Fruit fly (Drosophila melanogaster) whole organism, embryonic: Measurements from ENCODE around the gene Stt3B.

Experiments
- CG11398 ChIP-seq: fragments of 200-800 bp; sonication (Bioruptor generic); optimal IDR thresholded peaks from 2 replicates; lab custom pipeline; 2016; ENCODE audit warnings: missing biosample characterization, missing genetic modification characterization
- CG11695 ChIP-seq: fragments of 200-800 bp; sonication (Bioruptor generic); IDR thresholded peaks from 3 replicates; pipeline ENCODE4 v1.3.6; 2022; ENCODE audit warnings: missing biosample characterization, missing genetic modification characterization
- CG13775 ChIP-seq: fragments of 200-800 bp; sonication (Bioruptor generic); optimal IDR thresholded peaks from 3 replicates; lab custom pipeline; 2017; ENCODE audit warnings: missing biosample characterization, mild to moderate bottlenecking, missing genetic modification characterization
- CG14667 ChIP-seq: fragments of 200-800 bp; sonication (Bioruptor generic); IDR thresholded peaks from 2 replicates; pipeline ENCODE4 v1.3.6; 2022; ENCODE audit warnings: missing biosample characterization, missing genetic modification characterization
- CG14965 ChIP-seq: fragments of 200-800 bp; sonication (Bioruptor generic); optimal IDR thresholded peaks from 2 replicates; lab custom pipeline; 2016; ENCODE audit warnings: missing biosample characterization, missing genetic modification characterization, borderline replicate concordance
- CG15269 ChIP-seq: fragments of 200-800 bp; sonication (Bioruptor generic); optimal IDR thresholded peaks from 2 replicates; lab custom pipeline; 2018; ENCODE audit warnings: missing biosample characterization, mild to moderate bottlenecking, missing genetic modification characterization, moderate library complexity
- CG16863 ChIP-seq: fragments of 200-800 bp; sonication (Bioruptor generic); optimal IDR thresholded peaks from 3 replicates; lab custom pipeline; 2016; ENCODE audit warnings: missing biosample characterization, missing genetic modification characterization
- CG18262 ChIP-seq: fragments of 200-800 bp; optimal IDR thresholded peaks from 3 replicates; lab custom pipeline; 2019; ENCODE audit warnings: missing biosample characterization, mild to moderate bottlenecking, missing genetic modification characterization, moderate library complexity
- CG2129 ChIP-seq: fragments of 200-800 bp; sonication (Bioruptor generic); IDR thresholded peaks from 2 replicates; pipeline ENCODE4 v1.3.6; 2022; ENCODE audit warnings: missing biosample characterization, missing genetic modification characterization; ENCODE audit not compliant: partially characterized antibody
- CG2202 ChIP-seq: fragments of 200-800 bp; sonication (Bioruptor generic); optimal IDR thresholded peaks from 2 replicates; lab custom pipeline; 2018; ENCODE audit warnings: missing biosample characterization, mild to moderate bottlenecking, missing genetic modification characterization
- CG3065 ChIP-seq: fragments of 200-800 bp; sonication (Bioruptor generic); optimal IDR thresholded peaks from 2 replicates; lab custom pipeline; 2016; ENCODE audit warnings: missing biosample characterization, missing genetic modification characterization
- CG33557 ChIP-seq: fragments of 200-800 bp; sonication (Bioruptor generic); optimal IDR thresholded peaks from 2 replicates; lab custom pipeline; 2019; ENCODE audit warnings: missing biosample characterization, mild to moderate bottlenecking, missing genetic modification characterization, moderate library complexity
- CG3726 ChIP-seq: fragments of 200-800 bp; sonication (Bioruptor generic); IDR thresholded peaks from 3 replicates; pipeline ENCODE4, ENCODE4 v1.3.6; 2022; ENCODE audit warnings: missing biosample characterization, missing genetic modification characterization
- CG3838 ChIP-seq: fragments of 200-800 bp; sonication (Bioruptor generic); optimal IDR thresholded peaks from 3 replicates; lab custom pipeline; 2016; ENCODE audit warnings: missing biosample characterization, missing genetic modification characterization
- CG3847 ChIP-seq: fragments of 200-800 bp; sonication (Bioruptor generic); IDR thresholded peaks from 2 replicates; pipeline ENCODE4 v1.3.6; 2022; ENCODE audit warnings: missing biosample characterization, missing genetic modification characterization
- CG42726 ChIP-seq: fragments of 200-800 bp; sonication (Bioruptor generic); IDR thresholded peaks from 2 replicates; pipeline ENCODE4 v1.3.6; 2022; ENCODE audit warnings: missing biosample characterization, missing genetic modification characterization; ENCODE audit not compliant: partially characterized antibody
- CG4424 ChIP-seq: fragments of 200-800 bp; sonication (Bioruptor generic); optimal IDR thresholded peaks from 3 replicates; lab custom pipeline; 2016; ENCODE audit warnings: missing biosample characterization, missing genetic modification characterization
- CG7372 ChIP-seq: fragments of 200-800 bp; sonication (Bioruptor generic); IDR thresholded peaks from 2 replicates; pipeline ENCODE4 v1.3.6; 2022; ENCODE audit warnings: missing biosample characterization, missing genetic modification characterization
- D19A ChIP-seq: fragments of 200-800 bp; optimal IDR thresholded peaks from 3 replicates; lab custom pipeline; 2019; ENCODE audit warnings: missing biosample characterization, mild to moderate bottlenecking, missing genetic modification characterization, moderate library complexity
- Gug ChIP-seq: fragments of 200-800 bp; sonication (Bioruptor generic); IDR thresholded peaks from 4 replicates; pipeline ENCODE4 v1.3.6; 2022; ENCODE audit warnings: missing biosample characterization, missing genetic modification characterization
- MBD-R2 ChIP-seq: fragments of 200-800 bp; sonication (Bioruptor generic); IDR thresholded peaks from 2 replicates; pipeline ENCODE4 v1.3.6; 2022; ENCODE audit warnings: missing biosample characterization, missing genetic modification characterization
- NK7.1 ChIP-seq: fragments of 200-800 bp; sonication (Bioruptor generic); optimal IDR thresholded peaks from 3 replicates; lab custom pipeline; 2016; ENCODE audit warnings: missing biosample characterization, missing genetic modification characterization
- Sry-β ChIP-seq: fragments of 200-800 bp; sonication (Bioruptor generic); optimal IDR thresholded peaks from 2 replicates; lab custom pipeline; 2018; ENCODE audit warnings: missing biosample characterization, mild to moderate bottlenecking, missing genetic modification characterization, moderate library complexity
- Xrp1 ChIP-seq: fragments of 200-800 bp; sonication (Bioruptor generic); IDR thresholded peaks from 2 replicates; pipeline ENCODE4 v1.3.6; 2022; ENCODE audit warnings: missing biosample characterization, missing genetic modification characterization
- ab ChIP-seq: fragments of 200-800 bp; sonication (Bioruptor generic); optimal IDR thresholded peaks from 2 replicates; lab custom pipeline; 2016; ENCODE audit warnings: missing biosample characterization, missing genetic modification characterization
- amos ChIP-seq: fragments of 200-800 bp; sonication (Bioruptor generic); IDR thresholded peaks from 2 replicates; pipeline ENCODE4 v1.3.6; 2022; ENCODE audit warnings: missing biosample characterization, missing genetic modification characterization; ENCODE audit not compliant: partially characterized antibody
- caup ChIP-seq: fragments of 200-800 bp; sonication (Bioruptor generic); optimal IDR thresholded peaks from 3 replicates; lab custom pipeline; 2017; ENCODE audit warnings: missing biosample characterization, mild to moderate bottlenecking, missing genetic modification characterization, moderate library complexity; ENCODE audit not compliant: severe bottlenecking
- chinmo ChIP-seq: fragments of 200-800 bp; sonication (Bioruptor generic); IDR thresholded peaks from 4 replicates; pipeline ENCODE4 v1.3.6; 2022; ENCODE audit warnings: missing biosample characterization, missing genetic modification characterization; ENCODE audit not compliant: partially characterized antibody
- chm ChIP-seq: fragments of 200-800 bp; sonication (Bioruptor generic); IDR thresholded peaks from 2 replicates; pipeline ENCODE4 v1.3.6; 2022; ENCODE audit warnings: missing biosample characterization, missing genetic modification characterization
- crp ChIP-seq, 2 experiments: fragments of 200-800 bp; sonication (Bioruptor generic); optimal IDR thresholded peaks; 2 replicates in 1 of 2; 3 replicates in 1 of 2; lab custom pipeline; 2017; ENCODE audit warnings: missing biosample characterization in 2 of 2, missing genetic modification characterization in 2 of 2, mild to moderate bottlenecking in 1 of 2, moderate library complexity in 1 of 2
- dan ChIP-seq: fragments of 200-800 bp; sonication (Bioruptor generic); IDR thresholded peaks from 2 replicates; pipeline ENCODE4 v1.3.6; 2022; ENCODE audit warnings: missing biosample characterization, missing genetic modification characterization
- dati ChIP-seq: fragments of 200-800 bp; sonication (Bioruptor generic); IDR thresholded peaks from 2 replicates; pipeline ENCODE4 v1.3.6; 2022; ENCODE audit warnings: missing biosample characterization, missing genetic modification characterization
- dimm ChIP-seq: fragments of 200-800 bp; sonication (Bioruptor generic); IDR thresholded peaks from 2 replicates; pipeline ENCODE4 v1.3.6; 2022; ENCODE audit warnings: missing biosample characterization, missing genetic modification characterization
- fd3F ChIP-seq: fragments of 200-800 bp; sonication (Bioruptor generic); optimal IDR thresholded peaks from 2 replicates; lab custom pipeline; 2018; ENCODE audit warnings: missing biosample characterization, mild to moderate bottlenecking, missing genetic modification characterization, moderate library complexity
- fd96Cb ChIP-seq: fragments of 200-800 bp; sonication (Bioruptor generic); optimal IDR thresholded peaks from 2 replicates; lab custom pipeline; 2018; ENCODE audit warnings: missing biosample characterization, mild to moderate bottlenecking, missing genetic modification characterization, moderate library complexity
- gce ChIP-seq: fragments of 200-800 bp; sonication (Bioruptor generic); IDR thresholded peaks from 3 replicates; pipeline ENCODE4 v1.3.6; 2022; ENCODE audit warnings: missing biosample characterization, missing genetic modification characterization
- kay ChIP-seq: fragments of 200-800 bp; sonication (Bioruptor generic); optimal IDR thresholded peaks from 2 replicates; lab custom pipeline; 2016; ENCODE audit warnings: missing biosample characterization, missing genetic modification characterization
- luna ChIP-seq: fragments of 200-800 bp; sonication (Bioruptor generic); optimal IDR thresholded peaks from 2 replicates; lab custom pipeline; 2016; ENCODE audit warnings: missing biosample characterization, missing genetic modification characterization
- nerfin-1 ChIP-seq: fragments of 200-800 bp; sonication (Bioruptor generic); optimal IDR thresholded peaks from 3 replicates; lab custom pipeline; 2019; ENCODE audit warnings: missing biosample characterization, mild to moderate bottlenecking, missing genetic modification characterization, moderate library complexity
- odd ChIP-seq: fragments of 200-800 bp; sonication (Bioruptor generic); optimal IDR thresholded peaks from 2 replicates; lab custom pipeline; 2017; ENCODE audit warnings: missing biosample characterization, mild to moderate bottlenecking, missing genetic modification characterization
- pros ChIP-seq: fragments of 200-800 bp; sonication (Bioruptor generic); optimal IDR thresholded peaks from 3 replicates; lab custom pipeline; 2019; ENCODE audit warnings: missing biosample characterization, mild to moderate bottlenecking, missing genetic modification characterization, moderate library complexity
- pum ChIP-seq: fragments of 200-800 bp; sonication (Bioruptor generic); optimal IDR thresholded peaks from 2 replicates; lab custom pipeline; 2016; ENCODE audit warnings: missing biosample characterization, missing genetic modification characterization
- run ChIP-seq: fragments of 200-800 bp; sonication (Bioruptor generic); optimal IDR thresholded peaks from 3 replicates; lab custom pipeline; 2018; ENCODE audit warnings: missing biosample characterization, mild to moderate bottlenecking, missing genetic modification characterization
- schlank ChIP-seq: fragments of 200-800 bp; sonication (Bioruptor generic); optimal IDR thresholded peaks from 2 replicates; lab custom pipeline; 2018; ENCODE audit warnings: missing biosample characterization, mild to moderate bottlenecking, missing genetic modification characterization
- sd ChIP-seq: fragments of 200-800 bp; sonication (Bioruptor generic); optimal IDR thresholded peaks from 3 replicates; lab custom pipeline; 2018; ENCODE audit warnings: missing biosample characterization, mild to moderate bottlenecking, missing genetic modification characterization, moderate library complexity
- sob ChIP-seq: fragments of 200-800 bp; sonication (Bioruptor generic); IDR thresholded peaks from 2 replicates; pipeline ENCODE4 v1.3.6; 2022; ENCODE audit warnings: missing biosample characterization, missing genetic modification characterization
- tgo ChIP-seq: fragments of 200-800 bp; sonication (Bioruptor generic); IDR thresholded peaks from 3 replicates; pipeline ENCODE4 v1.3.6; 2022; ENCODE audit warnings: missing biosample characterization, missing genetic modification characterization
- tup ChIP-seq: fragments of 200-800 bp; sonication (Bioruptor generic); optimal IDR thresholded peaks from 2 replicates; lab custom pipeline; 2016; ENCODE audit warnings: missing biosample characterization, mild to moderate bottlenecking, missing genetic modification characterization, moderate library complexity
- usp ChIP-seq: fragments of >200 bp; optimal IDR thresholded peaks from 2 replicates; lab custom pipeline; 2017; ENCODE audit warnings: missing biosample characterization, missing genetic modification characterization
- yki ChIP-seq: fragments of >200 bp; optimal IDR thresholded peaks from 3 replicates; lab custom pipeline; 2018
- zen ChIP-seq: fragments of 200-800 bp; sonication (Bioruptor generic); optimal IDR thresholded peaks from 3 replicates; lab custom pipeline; 2018; ENCODE audit warnings: missing biosample characterization, mild to moderate bottlenecking, missing genetic modification characterization, moderate library complexity

Gene Stt3B

dm6 chr3R:25069569-25069968 lies at the start of gene Stt3B, which contains the start of gene CG11839 (continued):
- TF ChIP-seq CG14667 (GFP tag; lab: Robert Waterston, UW) (no peak; the same call in 1 of the 2 replicates), pum (GFP tag; lab: Kevin White, UChicago) (peak; percentile 68), CG2202 (peak; percentile 37), D19A (no peak), usp (GFP tag; lab: Kevin White, UChicago) (no peak), amos (GFP tag; lab: Robert Waterston, UW) (peak; percentile 90), nerfin-1 (peak; percentile 72), CG4424 (GFP tag; lab: Kevin White, UChicago) (peak; percentile 78), CG18262 (tag; lab: Kevin White, UChicago) (peak; percentile 70), CG13775 (peak; percentile 74), NK7.1 (GFP tag; lab: Kevin White, UChicago) (no peak), MBD-R2 (GFP tag; lab: Robert Waterston, UW) (peak; percentile 96), Gug (peak; percentile 66; the same call in 3 of the 4 replicates), kay (GFP tag; lab: Kevin White, UChicago) (peak; percentile 48), CG33557 (GFP tag; lab: Kevin White, UChicago) (peak; percentile 54), CG2129 (GFP tag; lab: Robert Waterston, UW) (peak; percentile 89), odd (no peak), CG3847 (GFP tag; lab: Robert Waterston, UW) (peak; percentile 91), CG3065 (no peak), CG3838 (GFP tag; lab: Kevin White, UChicago) (no peak), crp (GFP tag; optimal IDR thresholded peaks at IDR 0.05; lab: Kevin White, UChicago) (peak in 1 of 2 experiments; percentile 43), CG7372 (peak; percentile 70), CG14965 (GFP tag; lab: Kevin White, UChicago) (no peak), pros (GFP tag; lab: Kevin White, UChicago) (no peak), run (tag; lab: Kevin White, UChicago) (no peak), sd (tag; lab: Kevin White, UChicago) (no peak), fd3F (GFP tag; lab: Kevin White, UChicago) (peak; percentile 62), schlank (peak; percentile 18), zen (tag; lab: Kevin White, UChicago) (peak; percentile 48), CG3726 (no peak), luna (GFP tag; lab: Kevin White, UChicago) (peak; percentile 25), Sry-β (GFP tag; lab: Kevin White, UChicago) (peak; percentile 31), sob (GFP tag; lab: Robert Waterston, UW) (peak; percentile 85; the same call in 1 of the 2 replicates), CG42726 (peak; percentile 89; the same call in 1 of the 2 replicates), tup (GFP tag; lab: Kevin White, UChicago) (peak; percentile 19), CG15269 (tag; lab: Kevin White, UChicago) (no peak), dati (GFP tag; lab: Robert Waterston, UW) (no peak), yki (no peak), tgo (GFP tag; lab: Robert Waterston, UW) (no peak; the same call in 1 of the 3 replicates), dan (no peak), gce (GFP tag; lab: Robert Waterston, UW) (no peak), chinmo (GFP tag; lab: Robert Waterston, UW) (peak; percentile 64; the same call in 2 of the 4 replicates), ab (GFP tag; lab: Kevin White, UChicago) (no peak), chm (no peak), caup (no peak), dimm (GFP tag; lab: Robert Waterston, UW) (no peak), fd96Cb (tag; lab: Kevin White, UChicago) (peak; percentile 24), CG16863 (peak; percentile 49), CG11695 (GFP tag; lab: Robert Waterston, UW) (no peak), CG11398 (GFP tag; lab: Kevin White, UChicago) (peak; percentile 64), Xrp1 (GFP tag; lab: Robert Waterston, UW) (peak; percentile 62; the same call in 1 of the 2 replicates)
